Fruit fly (Drosophila melanogaster): ENCODE measurements around the gene kraken.

- TF ChIP-seq CG3919 (GFP tag; optimal IDR thresholded peaks at IDR 0.05) (peak; percentile 44), CG6276 (GFP tag; optimal IDR thresholded peaks at IDR 0.05) (no peak), Sox15 (GFP tag; optimal IDR thresholded peaks at IDR 0.05) (peak; percentile 57)
Measured at dm6 chr2L:819315-820032, 33.1 kb upstream of the kraken start, which contains the start of the genes PGAP2 and Clp.

Measured in whole organism, prepupa.